Worm (Caenorhabditis elegans) whole organism, late embryonic: ENCODE measurements around the gene gsp-1.
A peak's percentile ranks its signal among the peaks of the same experiment; 100 is the strongest.

Source experiments
- C08G9.2 ChIP-seq: sonication (generic microtip); optimal IDR thresholded peaks from 2 replicates; lab custom pipeline; 2016; ENCODE audit warnings: mild to moderate bottlenecking, missing genetic modification characterization, moderate library complexity, missing compliant biosample characterization
- C38D4.7 ChIP-seq: fragments of 200-800 bp; sonication (Bioruptor generic); optimal IDR thresholded peaks from 2 replicates; lab custom pipeline; 2018; ENCODE audit warnings: mild to moderate bottlenecking, missing genetic modification characterization, moderate library complexity, missing compliant biosample characterization
- Y22D7AL.16 ChIP-seq: sonication (generic microtip); optimal IDR thresholded peaks from 2 replicates; lab custom pipeline; 2016; ENCODE audit warnings: missing genetic modification characterization, missing compliant biosample characterization
- ama-1 ChIP-seq: fragments of 150-350 bp; optimal IDR thresholded peaks from 2 replicates; lab custom pipeline; 2014
- ceh-18 ChIP-seq: sonication (generic microtip); optimal IDR thresholded peaks from 2 replicates; lab custom pipeline; 2016; ENCODE audit warnings: missing genetic modification characterization, missing compliant biosample characterization
- ceh-19 ChIP-seq: fragments of 200-800 bp; sonication (Bioruptor generic); optimal IDR thresholded peaks from 2 replicates; lab custom pipeline; 2018; ENCODE audit warnings: mild to moderate bottlenecking, missing genetic modification characterization, missing compliant biosample characterization
- ceh-22 ChIP-seq: sonication (generic microtip); optimal IDR thresholded peaks from 2 replicates; lab custom pipeline; 2017; ENCODE audit warnings: missing biosample characterization, missing genetic modification characterization
- ceh-31 ChIP-seq: sonication (generic microtip); optimal IDR thresholded peaks from 2 replicates; lab custom pipeline; 2016; ENCODE audit warnings: missing genetic modification characterization, missing compliant biosample characterization
- ceh-34 ChIP-seq: sonication (generic microtip); optimal IDR thresholded peaks from 2 replicates; lab custom pipeline; 2016; ENCODE audit warnings: mild to moderate bottlenecking, missing genetic modification characterization, missing compliant biosample characterization
- ceh-45 ChIP-seq: fragments of 200-800 bp; sonication (Bioruptor generic); IDR thresholded peaks from 2 replicates; pipeline ENCODE4 v1.3.6; 2022; ENCODE audit warnings: missing genetic modification reagents, missing genetic modification characterization, missing compliant biosample characterization
- ceh-9 ChIP-seq: sonication (generic microtip); optimal IDR thresholded peaks from 2 replicates; lab custom pipeline; 2016; ENCODE audit warnings: mild to moderate bottlenecking, missing genetic modification characterization, inconsistent platforms, missing compliant biosample characterization
- che-1 ChIP-seq: sonication (generic microtip); optimal IDR thresholded peaks from 2 replicates; lab custom pipeline; 2016; ENCODE audit warnings: mild to moderate bottlenecking, missing genetic modification characterization, missing compliant biosample characterization
- dmd-4 ChIP-seq: sonication (generic microtip); optimal IDR thresholded peaks from 2 replicates; lab custom pipeline; 2016; ENCODE audit warnings: borderline replicate concordance, missing genetic modification characterization, missing compliant biosample characterization
- dve-1 ChIP-seq: sonication (generic microtip); optimal IDR thresholded peaks from 2 replicates; lab custom pipeline; 2017; ENCODE audit warnings: antibody characterized with exemption, mild to moderate bottlenecking, missing genetic modification characterization, missing compliant biosample characterization
- elt-2 ChIP-seq: sonication (generic microtip); optimal IDR thresholded peaks from 2 replicates; lab custom pipeline; 2016; ENCODE audit warnings: missing genetic modification reagents, missing genetic modification characterization, missing compliant biosample characterization
- elt-4 ChIP-seq: sonication (generic microtip); optimal IDR thresholded peaks from 2 replicates; lab custom pipeline; 2016; ENCODE audit warnings: missing genetic modification characterization, missing compliant biosample characterization
- eyg-1 ChIP-seq: sonication (generic microtip); optimal IDR thresholded peaks from 2 replicates; lab custom pipeline; 2016; ENCODE audit warnings: missing genotype, missing genetic modification characterization, missing compliant biosample characterization
- fkh-6 ChIP-seq: sonication (generic microtip); optimal IDR thresholded peaks from 2 replicates; lab custom pipeline; 2016; ENCODE audit warnings: missing genetic modification characterization, missing compliant biosample characterization
- gmeb-2 ChIP-seq: sonication (generic microtip); optimal IDR thresholded peaks from 2 replicates; lab custom pipeline; 2016; ENCODE audit warnings: missing genetic modification characterization, inconsistent platforms, missing compliant biosample characterization
- hlh-30 ChIP-seq: sonication (generic microtip); optimal IDR thresholded peaks from 2 replicates; lab custom pipeline; 2017; ENCODE audit warnings: antibody characterized with exemption, missing genetic modification characterization, missing compliant biosample characterization; ENCODE audit not compliant: insufficient read depth
- hlh-6 ChIP-seq: sonication (generic microtip); optimal IDR thresholded peaks from 2 replicates; lab custom pipeline; 2016; ENCODE audit warnings: missing genotype, missing genetic modification characterization, missing compliant biosample characterization
- lim-6 ChIP-seq: sonication (generic microtip); optimal IDR thresholded peaks from 2 replicates; lab custom pipeline; 2016; ENCODE audit warnings: missing genetic modification characterization, missing compliant biosample characterization
- lin-11 ChIP-seq: fragments of 200-800 bp; sonication (Bioruptor generic); optimal IDR thresholded peaks from 2 replicates; lab custom pipeline; 2018; ENCODE audit warnings: mild to moderate bottlenecking, missing genetic modification characterization, missing compliant biosample characterization
- mec-3 ChIP-seq: sonication (generic microtip); optimal IDR thresholded peaks from 2 replicates; lab custom pipeline; 2016; ENCODE audit warnings: borderline replicate concordance, missing genetic modification characterization, missing compliant biosample characterization
- nhr-11 ChIP-seq: fragments of 150-350 bp; optimal IDR thresholded peaks from 2 replicates; lab custom pipeline; 2014; ENCODE audit warnings: missing biosample characterization, missing genetic modification characterization
- nhr-232 ChIP-seq: sonication (generic microtip); optimal IDR thresholded peaks from 2 replicates; lab custom pipeline; 2016; ENCODE audit warnings: missing genetic modification characterization, missing compliant biosample characterization
- npax-4 ChIP-seq: sonication (generic microtip); optimal IDR thresholded peaks from 2 replicates; lab custom pipeline; 2016; ENCODE audit warnings: missing genetic modification characterization, missing compliant biosample characterization
- pag-3 ChIP-seq: sonication (generic microtip); optimal IDR thresholded peaks from 2 replicates; lab custom pipeline; 2016; ENCODE audit warnings: missing compliant biosample characterization, missing genetic modification characterization, borderline replicate concordance
- pat-9 ChIP-seq: fragments of 200-800 bp; sonication (Bioruptor generic); optimal IDR thresholded peaks from 2 replicates; lab custom pipeline; 2018; ENCODE audit warnings: mild to moderate bottlenecking, missing genetic modification characterization, moderate library complexity, missing compliant biosample characterization
- pha-2 ChIP-seq: sonication (generic microtip); optimal IDR thresholded peaks from 2 replicates; lab custom pipeline; 2017; ENCODE audit warnings: mild to moderate bottlenecking, missing genetic modification characterization, missing compliant biosample characterization
- ref-2 ChIP-seq: sonication (generic microtip); optimal IDR thresholded peaks from 2 replicates; lab custom pipeline; 2016; ENCODE audit warnings: missing genetic modification characterization, missing compliant biosample characterization
- rnt-1 ChIP-seq: sonication (generic microtip); optimal IDR thresholded peaks from 2 replicates; lab custom pipeline; 2016; ENCODE audit warnings: missing genetic modification characterization, missing compliant biosample characterization
- tbx-2 ChIP-seq: sonication (generic microtip); optimal IDR thresholded peaks from 2 replicates; lab custom pipeline; 2016; ENCODE audit warnings: missing genetic modification characterization, missing compliant biosample characterization
- tbx-7 ChIP-seq: sonication (generic microtip); optimal IDR thresholded peaks from 2 replicates; lab custom pipeline; 2016; ENCODE audit warnings: missing genotype, missing genetic modification characterization, missing compliant biosample characterization
- unc-42 ChIP-seq: sonication (generic microtip); optimal IDR thresholded peaks from 2 replicates; lab custom pipeline; 2016; ENCODE audit warnings: missing genotype, missing genetic modification characterization, missing compliant biosample characterization
- unc-55 ChIP-seq: sonication (generic microtip); optimal IDR thresholded peaks from 2 replicates; lab custom pipeline; 2017; ENCODE audit warnings: missing biosample characterization, missing genetic modification reagents, missing genetic modification characterization
- unc-86 ChIP-seq: sonication (generic microtip); optimal IDR thresholded peaks from 2 replicates; lab custom pipeline; 2016; ENCODE audit warnings: missing genetic modification characterization, missing compliant biosample characterization
- zip-5 ChIP-seq: sonication (generic microtip); optimal IDR thresholded peaks from 2 replicates; lab custom pipeline; 2016; ENCODE audit warnings: missing genetic modification characterization, missing compliant biosample characterization
- ztf-16 ChIP-seq: sonication (generic microtip); optimal IDR thresholded peaks from 2 replicates; lab custom pipeline; 2017; ENCODE audit warnings: missing genetic modification characterization, missing compliant biosample characterization

Gene gsp-1

DNA sequence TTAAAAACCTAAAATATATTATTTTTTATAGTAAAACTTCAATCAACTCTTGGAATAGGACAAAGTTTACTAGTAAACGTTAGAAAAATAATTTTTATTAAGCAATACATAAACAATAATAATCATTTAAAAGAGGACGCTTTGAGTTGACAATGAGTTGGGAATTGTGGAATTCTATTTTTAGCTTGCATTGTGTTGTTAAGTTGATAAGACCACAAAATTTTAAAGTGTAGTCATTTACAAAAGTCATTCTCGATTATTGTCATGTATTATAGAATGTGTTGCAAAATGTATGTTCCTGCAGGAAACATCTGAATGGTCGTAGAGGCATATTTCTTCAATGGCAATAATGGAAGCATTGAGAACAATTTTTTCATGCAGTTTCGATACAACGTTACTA is 28.8 kb downstream of the gsp-1 start:
- no peak for TF ChIP-seq nhr-232 (tag; lab: Kevin White, UChicago)
- no peak for TF ChIP-seq nhr-11 (tag; lab: Kevin White, UChicago)
- no peak for TF ChIP-seq ceh-31 (tag; lab: Kevin White, UChicago)
- no peak for TF ChIP-seq mec-3 (tag; lab: Kevin White, UChicago)
- no peak for TF ChIP-seq C38D4.7 (GFP tag; lab: Kevin White, UChicago)
- no peak for TF ChIP-seq pag-3
- TF ChIP-seq elt-2: no peak

- peak; percentile 45 for TF ChIP-seq ama-1
- TF ChIP-seq tbx-7 (tag; lab: Kevin White, UChicago): no peak
Observed at ce11 chrV:10711829-10712607, 29.8 kb downstream of the gsp-1 start.

- TF ChIP-seq ceh-9 (tag; lab: Kevin White, UChicago) (no peak), mec-3 (tag; lab: Kevin White, UChicago) (no peak), ceh-19 (GFP tag; lab: Kevin White, UChicago) (no peak), ceh-22 (tag; lab: Kevin White, UChicago) (no peak), dmd-4 (tag; lab: Kevin White, UChicago) (no peak)
Observed at ce11 chrV:10712608-10712900, 30.3 kb downstream of the gsp-1 start.

DNA sequence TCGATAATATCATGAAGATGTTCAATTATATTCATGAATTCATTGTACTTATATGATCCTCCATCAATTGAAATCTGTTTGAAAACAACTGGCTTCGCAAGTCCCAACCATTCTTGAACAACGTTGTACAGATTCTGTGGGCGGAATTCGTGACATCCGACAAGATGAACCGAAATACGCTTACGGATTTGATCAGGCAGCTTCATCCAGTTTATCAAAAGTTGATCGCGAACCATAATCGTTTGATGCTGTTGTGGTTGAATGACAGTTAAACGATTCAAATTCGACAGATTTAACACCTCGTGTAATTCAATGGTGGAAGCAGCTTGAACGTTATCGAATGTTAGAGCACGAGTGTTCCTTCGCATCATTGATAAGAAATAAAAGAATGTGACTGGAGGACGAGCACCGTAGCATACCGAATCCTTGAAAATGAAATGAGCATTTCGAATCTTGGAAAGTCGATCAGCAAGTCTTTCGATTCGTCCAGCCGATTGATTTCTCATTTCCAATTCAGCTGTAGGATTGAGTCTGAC is 31.6 kb downstream of the gsp-1 start:
- TF ChIP-seq zip-5 (tag; lab: Kevin White, UChicago): no peak

ce11 chrV:10714630-10715029 is 32.4 kb downstream of the gsp-1 start:
- TF ChIP-seq che-1 (no peak), ceh-34 (tag; lab: Kevin White, UChicago) (no peak), ceh-45 (no peak), pha-2 (tag; lab: Kevin White, UChicago) (no peak), C08G9.2 (tag; lab: Kevin White, UChicago) (no peak), ceh-31 (tag; lab: Kevin White, UChicago) (no peak), gmeb-2 (tag; lab: Kevin White, UChicago) (no peak), hlh-30 (tag; lab: Kevin White, UChicago) (no peak), elt-4 (no peak), C38D4.7 (GFP tag; lab: Kevin White, UChicago) (no peak), unc-42 (no peak), pat-9 (tag; lab: Kevin White, UChicago) (no peak), ceh-22 (tag; lab: Kevin White, UChicago) (no peak), npax-4 (no peak), Y22D7AL.16 (tag; lab: Kevin White, UChicago) (no peak), ztf-16 (tag; lab: Kevin White, UChicago) (no peak), dve-1 (no peak)

- TF ChIP-seq lin-11: no peak
- TF ChIP-seq tbx-2 (tag; lab: Kevin White, UChicago): peak; percentile 66
- TF ChIP-seq fkh-6 (tag; lab: Kevin White, UChicago): no peak
- TF ChIP-seq rnt-1 (tag; lab: Kevin White, UChicago): peak; percentile 86
- TF ChIP-seq unc-86 (tag; lab: Kevin White, UChicago): no peak
- no peak for TF ChIP-seq mec-3 (tag; lab: Kevin White, UChicago)
- TF ChIP-seq hlh-6 (tag; lab: Kevin White, UChicago): no peak
- TF ChIP-seq pat-9 (tag; lab: Kevin White, UChicago): no peak
- no peak for TF ChIP-seq lim-6
- no peak for TF ChIP-seq pag-3
- no peak for TF ChIP-seq eyg-1
- TF ChIP-seq gmeb-2 (tag; lab: Kevin White, UChicago): peak; percentile 8
- TF ChIP-seq ref-2 (tag; lab: Kevin White, UChicago): no peak
- TF ChIP-seq ceh-34 (tag; lab: Kevin White, UChicago): peak; percentile 61
- peak; percentile 64 for TF ChIP-seq unc-42
- peak; percentile 39 for TF ChIP-seq dve-1
- TF ChIP-seq ceh-22 (tag; lab: Kevin White, UChicago): no peak
- peak; percentile 83 for TF ChIP-seq ceh-18 (tag; lab: Kevin White, UChicago)
- peak; percentile 91 for TF ChIP-seq unc-55 (GFP tag; lab: Kevin White, UChicago)
Observed at ce11 chrV:10715158-10716152, 33.2 kb downstream of the gsp-1 start.
